Worm (Caenorhabditis elegans): ENCODE measurements around the gene Y57G11C.5.

Gene Y57G11C.5

DNA sequence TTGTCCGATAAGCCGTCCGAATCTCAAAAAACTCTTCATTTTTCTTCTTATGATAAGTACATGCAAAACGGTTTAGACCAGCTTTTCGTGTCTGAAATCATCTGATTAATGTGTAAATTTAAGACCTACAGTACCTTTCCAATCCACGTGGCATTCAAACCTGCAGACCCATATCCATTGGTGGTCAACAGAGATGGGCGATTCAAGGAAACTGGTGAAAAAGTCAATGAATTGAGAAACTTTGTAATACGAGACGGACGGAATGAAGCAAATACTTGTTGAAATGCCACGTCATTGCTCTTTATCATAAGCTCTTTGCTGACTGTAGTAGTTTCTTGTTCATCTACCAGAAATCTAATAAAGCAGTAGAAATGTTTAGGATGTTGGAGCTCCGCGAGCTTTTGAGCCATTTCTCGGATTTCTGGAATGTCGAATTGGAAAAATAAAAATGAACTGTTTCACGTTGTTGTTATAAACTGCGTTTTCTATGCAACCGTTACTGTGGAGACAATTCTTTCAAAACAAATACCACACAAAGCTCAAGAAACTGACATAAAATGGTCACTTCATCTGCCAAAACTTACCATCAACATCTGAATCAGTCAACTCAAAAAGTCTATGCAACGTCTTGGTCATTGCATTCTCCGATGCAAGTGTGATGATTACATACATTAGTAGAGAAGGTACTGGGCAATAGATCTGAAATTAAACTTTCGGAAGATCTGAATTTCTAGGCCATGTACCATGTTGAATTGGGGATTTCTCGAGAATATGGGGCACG is 1.1 kb downstream of the Y57G11C.5 start:
- TF ChIP-seq lsy-2 (tag; optimal IDR thresholded peaks at IDR 0.05) = no peak
- TF ChIP-seq elt-3 (tag; optimal IDR thresholded peaks at IDR 0.05) = no peak
- no peak for TF ChIP-seq hlh-1 (tag; optimal IDR thresholded peaks at IDR 0.05)
- TF ChIP-seq unc-62 (GFP tag; optimal IDR thresholded peaks at IDR 0.05) = no peak
- TF ChIP-seq sem-2 (GFP tag; optimal IDR thresholded peaks at IDR 0.05) = no peak
- no peak for TF ChIP-seq M03D4.4 (tag; optimal IDR thresholded peaks at IDR 0.05)
- no peak for TF ChIP-seq bed-3 (GFP tag; optimal IDR thresholded peaks at IDR 0.05)

DNA sequence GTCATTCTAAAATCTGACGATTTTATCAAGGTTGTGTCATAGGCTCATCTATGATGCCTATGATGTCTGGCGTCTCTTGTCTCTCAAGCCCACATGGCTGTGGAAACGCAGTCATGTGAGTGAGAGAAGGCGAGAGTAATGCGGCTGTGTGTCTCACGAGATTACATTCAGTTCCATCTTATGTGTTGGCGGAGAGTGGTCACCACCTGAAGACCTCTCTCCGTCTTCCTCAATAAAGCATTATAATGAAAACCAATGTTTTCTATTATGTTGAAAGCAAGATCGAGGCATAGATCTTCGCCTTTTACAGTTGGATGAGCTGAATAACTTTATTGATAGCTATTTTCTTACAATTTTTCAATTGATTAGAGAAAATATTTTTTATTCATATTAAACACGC is 1.9 kb downstream of the Y57G11C.5 start:
- TF ChIP-seq unc-62 (GFP tag; optimal IDR thresholded peaks at IDR 0.05) (peak; percentile 43), ces-1 (GFP tag; optimal IDR thresholded peaks at IDR 0.05) (peak; percentile 12), mep-1 (tag; optimal IDR thresholded peaks at IDR 0.05) (peak; percentile 26)

DNA sequence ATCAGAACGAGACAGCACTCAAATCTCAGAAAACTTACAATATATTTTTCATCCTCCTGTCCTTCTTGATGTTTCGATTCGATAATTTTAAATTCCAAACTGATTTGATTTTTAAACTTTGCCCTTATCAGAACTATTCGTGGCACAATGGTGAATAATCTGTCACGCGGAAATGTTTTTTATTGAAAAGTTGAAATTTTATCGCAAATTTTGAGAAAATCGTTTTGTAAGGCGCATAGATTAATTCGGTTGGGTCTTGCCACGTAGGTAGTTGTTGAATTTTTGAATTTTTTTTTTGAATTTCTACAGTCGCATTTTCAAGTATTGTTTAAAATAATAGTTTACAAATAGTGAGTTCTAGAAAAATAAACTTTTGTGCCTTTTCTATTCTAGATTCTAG is 4.4 kb downstream of the Y57G11C.5 start, which contains the start of gene ptp-5.2:
Gene ptp-5.2, minus strand, starts transcription at position 101 of the 400 bp plus-strand sequence.
- TF ChIP-seq ceh-83 (GFP tag; optimal IDR thresholded peaks at IDR 0.05) = no peak

DNA sequence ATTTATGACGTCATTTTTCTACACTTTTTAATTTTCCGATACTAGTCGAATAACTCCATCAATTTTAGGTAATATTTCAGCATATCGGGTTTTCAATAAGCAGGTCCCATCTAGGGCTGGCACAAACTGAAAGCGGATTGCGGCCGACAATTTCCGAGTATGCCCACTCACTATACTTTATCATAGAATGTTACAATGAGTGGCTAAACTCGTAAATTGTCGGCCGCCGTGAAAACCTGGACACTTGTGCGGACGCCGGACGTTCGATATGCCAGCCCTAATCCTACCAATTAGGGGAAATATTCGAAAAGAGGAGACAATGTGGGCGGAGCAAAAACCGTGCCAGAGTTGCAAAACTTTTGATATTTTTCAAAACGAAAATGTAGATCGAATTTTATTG is 5.6 kb downstream of the Y57G11C.5 start:
- TF ChIP-seq ceh-43 (GFP tag; optimal IDR thresholded peaks at IDR 0.05) (no peak), zip-8 (tag; optimal IDR thresholded peaks at IDR 0.05) (no peak), unc-120 (tag; optimal IDR thresholded peaks at IDR 0.05; ENCODE audit: poor library complexity, severe bottlenecking) (no peak), ces-1 (GFP tag; optimal IDR thresholded peaks at IDR 0.05) (no peak), ceh-83 (GFP tag; optimal IDR thresholded peaks at IDR 0.05) (no peak), blmp-1 (tag; optimal IDR thresholded peaks at IDR 0.05) (no peak), unc-62 (GFP tag; optimal IDR thresholded peaks at IDR 0.05) (no peak), mab-5 (tag; optimal IDR thresholded peaks at IDR 0.05) (no peak), ceh-39 (tag; optimal IDR thresholded peaks at IDR 0.05) (no peak), M03D4.4 (tag; optimal IDR thresholded peaks at IDR 0.05) (no peak), nhr-12 (tag; optimal IDR thresholded peaks at IDR 0.05) (no peak)

DNA sequence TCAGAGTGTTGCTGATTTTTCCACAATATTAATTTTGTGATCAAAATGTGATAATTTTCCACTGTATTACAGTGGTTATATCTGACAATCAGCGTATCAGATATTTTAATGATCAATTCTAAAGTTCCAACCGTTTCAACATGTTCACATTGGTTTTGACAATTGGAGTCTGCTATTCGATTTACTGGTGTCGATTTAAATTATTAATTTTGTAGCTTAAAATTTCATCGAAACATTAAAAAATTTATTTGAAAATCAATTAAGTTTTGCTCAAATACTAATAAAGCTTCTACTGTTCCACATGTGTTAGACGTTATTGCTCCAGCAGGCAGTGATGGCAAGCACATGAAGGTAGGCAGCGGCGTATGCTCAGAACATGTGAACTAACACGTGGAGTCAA is 7.5 kb downstream of the Y57G11C.5 start:
- TF ChIP-seq ztf-11 (tag; optimal IDR thresholded peaks at IDR 0.05) = no peak
- TF ChIP-seq lin-13 (tag; optimal IDR thresholded peaks at IDR 0.05) = no peak

DNA sequence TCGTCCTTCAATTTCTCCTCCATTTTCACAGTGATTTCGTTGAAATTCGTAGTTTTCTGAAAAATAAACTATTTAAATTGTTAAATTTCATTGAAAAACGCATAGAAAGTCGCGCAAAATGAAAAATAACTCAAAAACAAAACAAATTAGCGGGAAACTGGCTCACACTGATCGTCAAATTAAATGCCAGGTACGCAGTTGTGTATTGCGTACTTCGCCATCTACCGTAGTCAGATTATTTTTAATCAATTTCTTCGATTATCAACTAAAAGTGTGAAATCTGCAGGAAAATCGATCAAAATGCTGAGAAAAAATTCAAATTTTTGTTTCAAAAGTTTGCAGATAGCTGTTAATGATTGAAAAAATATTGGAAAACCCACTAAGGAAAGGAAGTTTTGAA is 10.3 kb downstream of the Y57G11C.5 start, which contains the start of gene Y57G11C.499:
Gene Y57G11C.499, minus strand, starts transcription at position 23 of the 400 bp plus-strand sequence.
- TF ChIP-seq flh-1 (GFP tag; optimal IDR thresholded peaks at IDR 0.05) (no peak), sem-2 (GFP tag; optimal IDR thresholded peaks at IDR 0.05) (no peak), ham-2 (GFP tag; optimal IDR thresholded peaks at IDR 0.05) (no peak), nhr-12 (tag; optimal IDR thresholded peaks at IDR 0.05) (no peak), ceh-43 (GFP tag; optimal IDR thresholded peaks at IDR 0.05) (no peak), tbx-8 (GFP tag; optimal IDR thresholded peaks at IDR 0.05) (no peak), sptf-1 (tag; optimal IDR thresholded peaks at IDR 0.05) (no peak), bed-3 (GFP tag; optimal IDR thresholded peaks at IDR 0.05) (no peak), lin-32 (GFP tag; optimal IDR thresholded peaks at IDR 0.05) (no peak), unc-62 (GFP tag; optimal IDR thresholded peaks at IDR 0.05) (no peak), mab-5 (tag; optimal IDR thresholded peaks at IDR 0.05) (no peak)

DNA sequence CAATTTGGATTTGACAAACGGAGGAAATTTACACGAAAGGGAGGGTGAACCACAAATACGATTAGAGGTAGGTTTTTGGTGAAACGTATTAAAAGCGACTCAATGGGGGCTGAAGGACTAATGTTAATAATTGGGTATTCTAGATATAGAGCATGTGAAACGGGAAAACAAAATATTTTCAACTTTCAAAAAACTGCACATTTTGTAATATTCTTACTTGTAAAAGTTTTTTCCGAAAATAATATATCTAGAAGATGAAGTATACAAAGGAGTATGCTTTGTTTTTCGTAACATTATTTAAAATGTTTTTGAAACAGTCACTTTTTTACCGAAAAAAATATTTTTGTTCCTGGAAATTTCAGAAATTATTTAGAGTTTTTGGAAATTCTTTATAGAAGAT is 23.3 kb downstream of the Y57G11C.5 start:
- no peak for TF ChIP-seq zip-8 (tag; optimal IDR thresholded peaks at IDR 0.05)
- TF ChIP-seq tbx-8 (GFP tag; optimal IDR thresholded peaks at IDR 0.05) = no peak
- TF ChIP-seq sptf-1 (tag; optimal IDR thresholded peaks at IDR 0.05) = no peak
- no peak for TF ChIP-seq nhr-237 (tag; optimal IDR thresholded peaks at IDR 0.05)
- no peak for TF ChIP-seq snpc-4 (tag; optimal IDR thresholded peaks at IDR 0.05)
